Worm (Caenorhabditis elegans): ENCODE measurements around the gene dnj-23.

dnj-23 gene

ce11 chrII:9062261-9062948 lies 46.0 kb downstream of the dnj-23 start:
- TF ChIP-seq nhr-76 (tag; optimal IDR thresholded peaks at IDR 0.05) (no peak), pha-4 (tag; optimal IDR thresholded peaks at IDR 0.05) (no peak), mab-5 (tag; optimal IDR thresholded peaks at IDR 0.05) (no peak), mls-2 (tag; optimal IDR thresholded peaks at IDR 0.05) (no peak), ceh-83 (GFP tag; optimal IDR thresholded peaks at IDR 0.05) (no peak), M03D4.4 (tag; optimal IDR thresholded peaks at IDR 0.05) (no peak), elt-1 (tag; optimal IDR thresholded peaks at IDR 0.05; ENCODE audit: borderline replicate concordance, insufficient read depth) (no peak), nhr-2 (tag; optimal IDR thresholded peaks at IDR 0.05) (no peak), unc-62 (GFP tag; optimal IDR thresholded peaks at IDR 0.05) (no peak), cnd-1 (tag; optimal IDR thresholded peaks at IDR 0.05) (no peak), ceh-39 (tag; optimal IDR thresholded peaks at IDR 0.05) (no peak), nhr-237 (tag; optimal IDR thresholded peaks at IDR 0.05) (no peak)

ce11 chrII:9061557-9062183 lies 46.7 kb downstream of the dnj-23 start:
- TF ChIP-seq nhr-12 (tag; optimal IDR thresholded peaks at IDR 0.05): no peak
- peak; percentile 5 for TF ChIP-seq ham-2 (GFP tag; optimal IDR thresholded peaks at IDR 0.05)
- TF ChIP-seq cnd-1 (tag; optimal IDR thresholded peaks at IDR 0.05): peak; percentile 22
- peak; percentile 26 for TF ChIP-seq pha-4 (tag; optimal IDR thresholded peaks at IDR 0.05)
- TF ChIP-seq blmp-1 (tag; optimal IDR thresholded peaks at IDR 0.05): no peak
- TF ChIP-seq sptf-1 (tag; optimal IDR thresholded peaks at IDR 0.05): peak; percentile 49
- no peak for TF ChIP-seq unc-39 (tag; optimal IDR thresholded peaks at IDR 0.05)
- no peak for TF ChIP-seq lin-32 (GFP tag; optimal IDR thresholded peaks at IDR 0.05)
- TF ChIP-seq ztf-11 (tag; optimal IDR thresholded peaks at IDR 0.05): no peak
- no peak for TF ChIP-seq elt-3 (tag; optimal IDR thresholded peaks at IDR 0.05)
- TF ChIP-seq flh-1 (GFP tag; optimal IDR thresholded peaks at IDR 0.05): no peak
- no peak for TF ChIP-seq mab-5 (tag; optimal IDR thresholded peaks at IDR 0.05)
- TF ChIP-seq nhr-237 (tag; optimal IDR thresholded peaks at IDR 0.05): peak; percentile 22
- TF ChIP-seq ceh-39 (tag; optimal IDR thresholded peaks at IDR 0.05): no peak
- TF ChIP-seq sem-2 (GFP tag; optimal IDR thresholded peaks at IDR 0.05): no peak
- TF ChIP-seq lin-13 (tag; optimal IDR thresholded peaks at IDR 0.05): peak; percentile 49
- no peak for TF ChIP-seq snpc-4 (tag; optimal IDR thresholded peaks at IDR 0.05)
- TF ChIP-seq lsy-2 (tag; optimal IDR thresholded peaks at IDR 0.05): peak; percentile 16
- no peak for TF ChIP-seq nhr-76 (tag; optimal IDR thresholded peaks at IDR 0.05)
- TF ChIP-seq zip-8 (tag; optimal IDR thresholded peaks at IDR 0.05): no peak
- TF ChIP-seq mep-1 (tag; optimal IDR thresholded peaks at IDR 0.05): peak; percentile 40
- no peak for TF ChIP-seq bed-3 (GFP tag; optimal IDR thresholded peaks at IDR 0.05)
- no peak for TF ChIP-seq elt-1 (tag; optimal IDR thresholded peaks at IDR 0.05; ENCODE audit: borderline replicate concordance, insufficient read depth)
- no peak for TF ChIP-seq unc-120 (tag; optimal IDR thresholded peaks at IDR 0.05; ENCODE audit: poor library complexity, severe bottlenecking)
- TF ChIP-seq tbx-8 (GFP tag; optimal IDR thresholded peaks at IDR 0.05): no peak
- peak; percentile 76 for TF ChIP-seq ces-1 (GFP tag; optimal IDR thresholded peaks at IDR 0.05)
- peak; percentile 66 for TF ChIP-seq nhr-2 (tag; optimal IDR thresholded peaks at IDR 0.05)
- no peak for TF ChIP-seq M03D4.4 (tag; optimal IDR thresholded peaks at IDR 0.05)
- no peak for TF ChIP-seq ceh-83 (GFP tag; optimal IDR thresholded peaks at IDR 0.05)
- TF ChIP-seq hlh-1 (tag; optimal IDR thresholded peaks at IDR 0.05): peak; percentile 92
- TF ChIP-seq mls-2 (tag; optimal IDR thresholded peaks at IDR 0.05): peak; percentile 53
- TF ChIP-seq drap-1 (GFP tag; optimal IDR thresholded peaks at IDR 0.05): no peak
- TF ChIP-seq ceh-43 (GFP tag; optimal IDR thresholded peaks at IDR 0.05): peak; percentile 31
- no peak for TF ChIP-seq nhr-28 (tag; optimal IDR thresholded peaks at IDR 0.05)
- peak; percentile 1 for TF ChIP-seq unc-62 (GFP tag; optimal IDR thresholded peaks at IDR 0.05)

- TF ChIP-seq ces-1 (GFP tag; optimal IDR thresholded peaks at IDR 0.05): no peak
- no peak for TF ChIP-seq tbx-8 (GFP tag; optimal IDR thresholded peaks at IDR 0.05)
- TF ChIP-seq ceh-43 (GFP tag; optimal IDR thresholded peaks at IDR 0.05): no peak
- no peak for TF ChIP-seq lin-13 (tag; optimal IDR thresholded peaks at IDR 0.05)
- no peak for TF ChIP-seq cnd-1 (tag; optimal IDR thresholded peaks at IDR 0.05)
- no peak for TF ChIP-seq mls-2 (tag; optimal IDR thresholded peaks at IDR 0.05)
- TF ChIP-seq blmp-1 (tag; optimal IDR thresholded peaks at IDR 0.05): no peak
- no peak for TF ChIP-seq drap-1 (GFP tag; optimal IDR thresholded peaks at IDR 0.05)
- peak; percentile 13 for TF ChIP-seq lsy-2 (tag; optimal IDR thresholded peaks at IDR 0.05)
- TF ChIP-seq elt-3 (tag; optimal IDR thresholded peaks at IDR 0.05): no peak
- TF ChIP-seq elt-1 (tag; optimal IDR thresholded peaks at IDR 0.05; ENCODE audit: borderline replicate concordance, insufficient read depth): peak; percentile 3
Observed at ce11 chrII:9061099-9061498, 47.3 kb downstream of the dnj-23 start, which contains the start of gene T24B8.3. TSS of gene T24B8.3 (minus strand) at chrII:9061137.

Data from whole organism, mixed stage, embryonic.